Fruit fly (Drosophila melanogaster) S2 (cell line): Measurements from ENCODE around the gene rb.

ENCODE experiments used
- CG8478 ChIP-seq: fragments of >200 bp; optimal IDR thresholded peaks from 2 replicates; lab custom pipeline; 2018
- CTCF ChIP-seq, 2 experiments: fragments of >200 bp; optimal IDR thresholded peaks; 2 replicates each; lab custom pipeline; 2018

dm6 chrX:4540430-4540932, at the start of gene rb, which contains the start of gene CHOp24:
- TF ChIP-seq CG8478: no peak
- no peak for TF ChIP-seq CTCF (optimal IDR thresholded peaks at IDR 0.05; lab: Kevin White, UChicago)
